Worm (Caenorhabditis elegans): ENCODE measurements around the gene F20D6.2.

Gene F20D6.2

ce11 chrV:8228712-8229119 is 42.9 kb downstream of the F20D6.2 start:
- TF ChIP-seq ztf-23 (GFP tag; IDR thresholded peaks at IDR 0.05) = peak; percentile 58; the same call in 1 of the 2 replicates
- peak; percentile 69; the same call in 1 of the 2 replicates for TF ChIP-seq flt-1 (GFP tag; IDR thresholded peaks at IDR 0.05)
- TF ChIP-seq klf-2 (GFP tag; conservative IDR thresholded peaks at IDR 0.05) = no peak
- peak; percentile 24 for TF ChIP-seq cog-1 (tag; optimal IDR thresholded peaks at IDR 0.05)

DNA sequence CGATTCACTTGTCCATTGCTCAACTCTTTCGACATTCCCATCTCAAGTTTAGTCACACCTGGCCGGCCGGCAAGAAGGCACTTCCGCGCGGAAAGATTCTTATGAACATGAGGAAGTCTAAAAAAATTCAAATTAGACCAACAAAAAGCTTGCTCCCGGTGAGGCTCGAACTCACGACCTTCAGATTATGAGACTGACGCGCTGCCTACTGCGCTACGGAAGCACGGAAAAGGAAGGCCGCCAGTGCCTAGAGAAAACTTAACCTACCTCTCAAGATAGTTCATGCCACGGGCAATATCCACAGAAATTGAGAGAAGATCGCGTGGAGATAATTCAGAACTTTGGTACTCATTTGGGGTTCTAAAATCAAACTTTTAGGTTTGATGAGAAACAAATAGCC is 44.2 kb downstream of the F20D6.2 start:
- TF ChIP-seq tab-1 (GFP tag; IDR thresholded peaks at IDR 0.05) = peak; percentile 72; the same call in 1 of the 2 replicates
- peak; percentile 60; the same call in 1 of the 2 replicates for TF ChIP-seq flt-1 (GFP tag; IDR thresholded peaks at IDR 0.05)
- peak; percentile 70; the same call in 1 of the 2 replicates for TF ChIP-seq ztf-23 (GFP tag; IDR thresholded peaks at IDR 0.05)
- TF ChIP-seq T22C8.4 (GFP tag; IDR thresholded peaks at IDR 0.05) = 0 out of 2 replicates have a peak, but pooled peaks have one; percentile 7
- no peak for TF ChIP-seq ztf-29 (GFP tag; IDR thresholded peaks at IDR 0.05)

DNA sequence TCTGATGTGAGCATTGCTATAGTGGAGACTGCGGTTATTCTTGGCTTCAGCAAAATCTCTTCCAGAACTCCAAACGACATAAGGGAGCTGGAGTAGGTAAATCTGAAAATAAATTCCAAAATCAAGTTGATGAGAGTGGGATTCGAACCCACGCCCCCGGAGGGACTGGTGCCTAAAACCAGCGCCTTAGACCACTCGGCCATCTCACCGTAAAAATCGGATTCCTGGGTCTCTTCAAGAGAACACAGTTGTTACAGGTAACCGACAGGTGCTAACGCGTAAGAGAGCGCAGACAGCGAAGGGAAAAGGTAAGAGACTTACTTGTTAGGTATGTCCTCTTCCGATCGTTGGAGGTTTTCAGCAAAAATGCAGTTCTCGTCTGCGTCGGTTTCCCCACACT is 49.5 kb downstream of the F20D6.2 start:
- peak; percentile 59; the same call in 1 of the 2 replicates for TF ChIP-seq ztf-29 (GFP tag; IDR thresholded peaks at IDR 0.05)
- no peak; the same call in 1 of the 2 replicates for TF ChIP-seq tab-1 (GFP tag; IDR thresholded peaks at IDR 0.05)
- TF ChIP-seq ref-1 (GFP tag; conservative IDR thresholded peaks at IDR 0.05) = peak; percentile 47
- TF ChIP-seq med-1 (GFP tag; optimal IDR thresholded peaks at IDR 0.05; ENCODE audit: insufficient read depth) = no peak
- no peak for TF ChIP-seq cog-1 (tag; optimal IDR thresholded peaks at IDR 0.05)
- 0 out of 2 replicates have a peak, but pooled peaks have one; percentile 68 for TF ChIP-seq flt-1 (GFP tag; IDR thresholded peaks at IDR 0.05)
- TF ChIP-seq T22C8.4 (GFP tag; IDR thresholded peaks at IDR 0.05) = 0 out of 2 replicates have a peak, but pooled peaks have one; percentile 40
- 0 out of 2 replicates have a peak, but pooled peaks have one; percentile 45 for TF ChIP-seq ztf-23 (GFP tag; IDR thresholded peaks at IDR 0.05)
- no peak for TF ChIP-seq klf-2 (GFP tag; conservative IDR thresholded peaks at IDR 0.05)
